Fruit fly (Drosophila melanogaster) whole organism, embryonic: ENCODE results near the gene Cp16.

Experiments
- CG31224 ChIP-seq: fragments of 200-800 bp; sonication (Bioruptor generic); IDR thresholded peaks from 2 replicates; pipeline ENCODE4 v1.3.6; 2022; ENCODE audit warnings: missing biosample characterization, missing genetic modification characterization
- CG4360 ChIP-seq: fragments of 200-800 bp; sonication (Bioruptor generic); IDR thresholded peaks from 2 replicates; pipeline ENCODE4 v1.3.6; 2022; ENCODE audit warnings: missing biosample characterization, missing genetic modification characterization
- CG7745 ChIP-seq: fragments of 200-800 bp; sonication (Bioruptor generic); optimal IDR thresholded peaks from 2 replicates; lab custom pipeline; 2018; ENCODE audit warnings: missing biosample characterization, mild to moderate bottlenecking, missing genetic modification characterization, moderate library complexity
- CG8290 ChIP-seq, 3 experiments: fragments of 200-800 bp; sonication (Bioruptor generic); optimal IDR thresholded peaks; 2 replicates each; lab custom pipeline; 2016 to 2019; ENCODE audit warnings: missing biosample characterization in 3 of 3, missing genetic modification characterization in 3 of 3, mild to moderate bottlenecking in 2 of 3, moderate library complexity in 1 of 3
- CG8388 ChIP-seq: fragments of 200-800 bp; sonication (Bioruptor generic); optimal IDR thresholded peaks from 2 replicates; lab custom pipeline; 2019; ENCODE audit warnings: missing biosample characterization, mild to moderate bottlenecking, missing genetic modification characterization, moderate library complexity
- MESR4 ChIP-seq: fragments of 200-800 bp; sonication (Bioruptor generic); optimal IDR thresholded peaks from 2 replicates; lab custom pipeline; 2018; ENCODE audit warnings: missing biosample characterization, mild to moderate bottlenecking, missing genetic modification characterization, moderate library complexity
- cas ChIP-seq: fragments of 200-800 bp; sonication (Bioruptor generic); IDR thresholded peaks from 2 replicates; pipeline ENCODE4 v1.3.6; 2022; ENCODE audit warnings: missing biosample characterization, missing genetic modification characterization
- scrt ChIP-seq: fragments of 200-800 bp; sonication (Bioruptor generic); optimal IDR thresholded peaks from 2 replicates; lab custom pipeline; 2018; ENCODE audit warnings: missing biosample characterization, mild to moderate bottlenecking, missing genetic modification characterization, moderate library complexity
- sima ChIP-seq: fragments of 200-800 bp; sonication (Bioruptor generic); optimal IDR thresholded peaks from 2 replicates; lab custom pipeline; 2016; ENCODE audit warnings: missing biosample characterization, missing genetic modification characterization

- TF ChIP-seq sima (no peak), scrt (peak; percentile 28), CG4360 (no peak), CG7745 (tag; lab: Kevin White, UChicago) (no peak), MESR4 (GFP tag; lab: Kevin White, UChicago) (no peak), CG8388 (GFP tag; lab: Kevin White, UChicago) (peak; percentile 74), cas (GFP tag; lab: Robert Waterston, UW) (no peak), CG31224 (no peak), CG8290 (GFP tag; optimal IDR thresholded peaks at IDR 0.05; lab: Kevin White, UChicago) (no peak), CG8290 (tag; optimal IDR thresholded peaks at IDR 0.05; lab: Kevin White, UChicago) (peak in 1 of 2 experiments; percentile 65)
Measured at dm6 chr3L:8767876-8768275, 36.1 kb downstream of the Cp16 start.
